Fruit fly (Drosophila melanogaster) whole organism, embryonic: ENCODE measurements around the gene Acat1.

ENCODE experiments used
- Abd-B ChIP-seq: fragments of 200-800 bp; sonication (Bioruptor generic); optimal IDR thresholded peaks from 2 replicates; lab custom pipeline; 2018; ENCODE audit warnings: missing biosample characterization, mild to moderate bottlenecking, missing genetic modification characterization, moderate library complexity
- Ada2b ChIP-seq: fragments of 200-800 bp; sonication (Bioruptor generic); IDR thresholded peaks from 2 replicates; pipeline ENCODE4 v1.3.6; 2022; ENCODE audit warnings: missing biosample characterization, missing genetic modification characterization
- CG10209 ChIP-seq: fragments of 200-800 bp; sonication (Bioruptor generic); optimal IDR thresholded peaks from 3 replicates; lab custom pipeline; 2017; ENCODE audit warnings: missing biosample characterization, mild to moderate bottlenecking, missing genetic modification characterization, missing genetic modification reagents
- CG11093 ChIP-seq: fragments of 200-800 bp; sonication (Bioruptor generic); IDR thresholded peaks from 3 replicates; pipeline ENCODE4 v1.3.6; 2022; ENCODE audit warnings: missing biosample characterization, missing genetic modification characterization
- CG11398 ChIP-seq: fragments of 200-800 bp; sonication (Bioruptor generic); optimal IDR thresholded peaks from 2 replicates; lab custom pipeline; 2016; ENCODE audit warnings: missing biosample characterization, missing genetic modification characterization
- CG12155 ChIP-seq: fragments of 200-800 bp; sonication (Bioruptor generic); optimal IDR thresholded peaks from 3 replicates; lab custom pipeline; 2016; ENCODE audit warnings: missing biosample characterization, missing genetic modification characterization
- CG13775 ChIP-seq: fragments of 200-800 bp; sonication (Bioruptor generic); optimal IDR thresholded peaks from 3 replicates; lab custom pipeline; 2017; ENCODE audit warnings: missing biosample characterization, mild to moderate bottlenecking, missing genetic modification characterization
- CG1832 ChIP-seq: fragments of 200-800 bp; sonication (Bioruptor generic); optimal IDR thresholded peaks from 2 replicates; lab custom pipeline; 2017; ENCODE audit warnings: missing biosample characterization, mild to moderate bottlenecking, missing genetic modification characterization, inconsistent platforms
- CG2199 ChIP-seq: fragments of 200-800 bp; sonication (Bioruptor generic); IDR thresholded peaks from 3 replicates; pipeline ENCODE4 v1.3.6; 2022; ENCODE audit warnings: missing biosample characterization, missing genetic modification characterization
- CG32772 ChIP-seq: fragments of 200-800 bp; sonication (Bioruptor generic); IDR thresholded peaks from 2 replicates; pipeline ENCODE4 v1.3.6; 2022; ENCODE audit warnings: missing biosample characterization, missing genetic modification characterization
- CG33213 ChIP-seq: fragments of 200-800 bp; sonication (Bioruptor generic); optimal IDR thresholded peaks from 3 replicates; lab custom pipeline; 2016; ENCODE audit warnings: missing biosample characterization, missing genetic modification characterization
- CG34422 ChIP-seq: fragments of 200-800 bp; sonication (Bioruptor generic); IDR thresholded peaks from 3 replicates; pipeline ENCODE4 v1.3.6; 2022; ENCODE audit warnings: missing biosample characterization, missing genetic modification characterization
- CG7786 ChIP-seq: fragments of 200-800 bp; sonication (Bioruptor generic); optimal IDR thresholded peaks from 2 replicates; lab custom pipeline; 2016; ENCODE audit warnings: missing biosample characterization, missing genetic modification characterization
- CG8924 ChIP-seq: fragments of 200-800 bp; optimal IDR thresholded peaks from 3 replicates; lab custom pipeline; 2019; ENCODE audit warnings: missing biosample characterization, mild to moderate bottlenecking, missing genetic modification characterization, moderate library complexity
- CG9215 ChIP-seq: fragments of 200-800 bp; sonication (Bioruptor generic); IDR thresholded peaks from 2 replicates; pipeline ENCODE4 v1.3.6; 2022; ENCODE audit warnings: missing biosample characterization, missing genetic modification characterization
- CG9797 ChIP-seq: fragments of 200-800 bp; sonication (Bioruptor generic); optimal IDR thresholded peaks from 3 replicates; lab custom pipeline; 2018; ENCODE audit warnings: missing biosample characterization, mild to moderate bottlenecking, missing genetic modification characterization
- Deaf1 ChIP-seq: fragments of 200-800 bp; optimal IDR thresholded peaks from 3 replicates; lab custom pipeline; 2019; ENCODE audit warnings: missing biosample characterization, mild to moderate bottlenecking, missing genetic modification characterization, moderate library complexity
- Doc3 ChIP-seq: fragments of 200-800 bp; sonication (Bioruptor generic); IDR thresholded peaks from 3 replicates; pipeline ENCODE4 v1.3.6; 2022; ENCODE audit warnings: missing biosample characterization, missing genetic modification characterization; ENCODE audit not compliant: partially characterized antibody
- Gug ChIP-seq: fragments of 200-800 bp; sonication (Bioruptor generic); IDR thresholded peaks from 4 replicates; pipeline ENCODE4 v1.3.6; 2022; ENCODE audit warnings: missing biosample characterization, missing genetic modification characterization
- HLHmδ ChIP-seq: fragments of 200-800 bp; sonication (Bioruptor generic); optimal IDR thresholded peaks from 2 replicates; lab custom pipeline; 2018; ENCODE audit warnings: missing biosample characterization, mild to moderate bottlenecking, missing genetic modification characterization, moderate library complexity
- MBD-R2 ChIP-seq: fragments of 200-800 bp; sonication (Bioruptor generic); IDR thresholded peaks from 2 replicates; pipeline ENCODE4 v1.3.6; 2022; ENCODE audit warnings: missing biosample characterization, missing genetic modification characterization
- MESR4 ChIP-seq: fragments of 200-800 bp; sonication (Bioruptor generic); optimal IDR thresholded peaks from 2 replicates; lab custom pipeline; 2018; ENCODE audit warnings: missing biosample characterization, mild to moderate bottlenecking, missing genetic modification characterization, moderate library complexity
- Mes4 ChIP-seq: fragments of 200-800 bp; sonication (Bioruptor generic); optimal IDR thresholded peaks from 2 replicates; lab custom pipeline; 2016; ENCODE audit warnings: missing biosample characterization, missing genetic modification characterization
- NC2α ChIP-seq: fragments of 200-800 bp; sonication (Bioruptor generic); optimal IDR thresholded peaks from 2 replicates; lab custom pipeline; 2016; ENCODE audit warnings: missing biosample characterization, missing genetic modification characterization
- NfI ChIP-seq: fragments of 200-800 bp; sonication (Bioruptor generic); optimal IDR thresholded peaks from 3 replicates; lab custom pipeline; 2018; ENCODE audit warnings: missing biosample characterization, mild to moderate bottlenecking, missing genetic modification characterization, moderate library complexity
- Scr ChIP-seq: fragments of 200-800 bp; sonication (Bioruptor generic); IDR thresholded peaks from 2 replicates; pipeline ENCODE4 v1.3.6; 2022; ENCODE audit warnings: missing biosample characterization, missing genetic modification characterization; ENCODE audit not compliant: partially characterized antibody
- Six4 ChIP-seq: fragments of 200-800 bp; sonication (Bioruptor generic); optimal IDR thresholded peaks from 2 replicates; lab custom pipeline; 2016; ENCODE audit warnings: missing biosample characterization, missing genetic modification characterization
- Sry-β ChIP-seq: fragments of 200-800 bp; sonication (Bioruptor generic); optimal IDR thresholded peaks from 2 replicates; lab custom pipeline; 2018; ENCODE audit warnings: missing biosample characterization, mild to moderate bottlenecking, missing genetic modification characterization, moderate library complexity
- Sry-δ ChIP-seq: fragments of 200-800 bp; sonication (Bioruptor generic); optimal IDR thresholded peaks from 2 replicates; lab custom pipeline; 2016; ENCODE audit warnings: missing biosample characterization, missing genetic modification characterization
- amos ChIP-seq: fragments of 200-800 bp; sonication (Bioruptor generic); IDR thresholded peaks from 2 replicates; pipeline ENCODE4 v1.3.6; 2022; ENCODE audit warnings: missing biosample characterization, missing genetic modification characterization; ENCODE audit not compliant: partially characterized antibody
- ap ChIP-seq: fragments of 200-800 bp; sonication (Bioruptor generic); IDR thresholded peaks from 2 replicates; pipeline ENCODE4 v1.3.6; 2022; ENCODE audit warnings: missing biosample characterization, missing genetic modification characterization
- cas ChIP-seq: fragments of 200-800 bp; sonication (Bioruptor generic); IDR thresholded peaks from 2 replicates; pipeline ENCODE4 v1.3.6; 2022; ENCODE audit warnings: missing biosample characterization, missing genetic modification characterization
- chif ChIP-seq, 2 experiments: fragments of 200-800 bp; sonication (Bioruptor generic); optimal IDR thresholded peaks; 3 replicates each; lab custom pipeline; 2016; ENCODE audit warnings: missing biosample characterization in 2 of 2, missing genetic modification characterization in 2 of 2
- crp ChIP-seq, 2 experiments: fragments of 200-800 bp; sonication (Bioruptor generic); optimal IDR thresholded peaks; 2 replicates in 1 of 2; 3 replicates in 1 of 2; lab custom pipeline; 2017; ENCODE audit warnings: missing biosample characterization in 2 of 2, missing genetic modification characterization in 2 of 2, mild to moderate bottlenecking in 1 of 2, moderate library complexity in 1 of 2
- ems ChIP-seq: fragments of 200-800 bp; sonication (Bioruptor generic); optimal IDR thresholded peaks from 3 replicates; lab custom pipeline; 2016; ENCODE audit warnings: missing biosample characterization, missing genetic modification characterization
- eyg ChIP-seq: fragments of 200-800 bp; sonication (Bioruptor generic); optimal IDR thresholded peaks from 3 replicates; lab custom pipeline; 2016; ENCODE audit warnings: missing biosample characterization, missing genetic modification characterization
- ftz-f1 ChIP-seq: fragments of 200-800 bp; sonication (Bioruptor generic); optimal IDR thresholded peaks from 2 replicates; lab custom pipeline; 2016; ENCODE audit warnings: missing biosample characterization, missing genetic modification characterization
- hkb ChIP-seq, 2 experiments: fragments of 200-800 bp in 1 of 2; fragments of >200 bp in 1 of 2; sonication (Bioruptor generic) in 1 of 2; IDR thresholded peaks in 1 of 2; optimal IDR thresholded peaks in 1 of 2; 2 replicates each; pipeline versions ENCODE4 v1.3.6 to Lab custom; 2017 to 2022; ENCODE audit warnings: missing biosample characterization in 1 of 2, missing genetic modification characterization in 1 of 2
- jumu ChIP-seq: fragments of 200-800 bp; sonication (Bioruptor generic); optimal IDR thresholded peaks from 3 replicates; lab custom pipeline; 2016; ENCODE audit warnings: missing biosample characterization, missing genetic modification characterization
- lmd ChIP-seq: fragments of 200-800 bp; sonication (Bioruptor generic); IDR thresholded peaks from 2 replicates; pipeline ENCODE4 v1.3.6; 2022; ENCODE audit warnings: missing biosample characterization, missing genetic modification characterization
- mirr ChIP-seq: fragments of 200-800 bp; sonication (Bioruptor generic); optimal IDR thresholded peaks from 3 replicates; lab custom pipeline; 2018; ENCODE audit warnings: missing biosample characterization, mild to moderate bottlenecking, missing genetic modification characterization
- rib ChIP-seq: fragments of 200-800 bp; sonication (Bioruptor generic); IDR thresholded peaks from 2 replicates; pipeline ENCODE4 v1.3.6; 2022; ENCODE audit warnings: missing biosample characterization, missing genetic modification characterization
- sima ChIP-seq: fragments of 200-800 bp; sonication (Bioruptor generic); optimal IDR thresholded peaks from 2 replicates; lab custom pipeline; 2016; ENCODE audit warnings: missing biosample characterization, missing genetic modification characterization
- stwl ChIP-seq: fragments of 200-800 bp; sonication (Bioruptor generic); optimal IDR thresholded peaks from 3 replicates; lab custom pipeline; 2018; ENCODE audit warnings: missing biosample characterization, mild to moderate bottlenecking, missing genetic modification characterization, moderate library complexity
- tgo ChIP-seq: fragments of 200-800 bp; sonication (Bioruptor generic); IDR thresholded peaks from 3 replicates; pipeline ENCODE4 v1.3.6; 2022; ENCODE audit warnings: missing biosample characterization, missing genetic modification characterization
- tio ChIP-seq: fragments of 200-800 bp; sonication (Bioruptor generic); optimal IDR thresholded peaks from 2 replicates; lab custom pipeline; 2017; ENCODE audit warnings: missing biosample characterization, missing genetic modification characterization, inconsistent platforms
- tup ChIP-seq: fragments of 200-800 bp; sonication (Bioruptor generic); optimal IDR thresholded peaks from 2 replicates; lab custom pipeline; 2016; ENCODE audit warnings: missing biosample characterization, mild to moderate bottlenecking, missing genetic modification characterization, moderate library complexity
- vvl ChIP-seq: fragments of 200-800 bp; sonication (Bioruptor generic); IDR thresholded peaks from 2 replicates; pipeline ENCODE4 v1.3.6; 2022; ENCODE audit warnings: missing biosample characterization, missing genetic modification characterization

Gene Acat1

DNA sequence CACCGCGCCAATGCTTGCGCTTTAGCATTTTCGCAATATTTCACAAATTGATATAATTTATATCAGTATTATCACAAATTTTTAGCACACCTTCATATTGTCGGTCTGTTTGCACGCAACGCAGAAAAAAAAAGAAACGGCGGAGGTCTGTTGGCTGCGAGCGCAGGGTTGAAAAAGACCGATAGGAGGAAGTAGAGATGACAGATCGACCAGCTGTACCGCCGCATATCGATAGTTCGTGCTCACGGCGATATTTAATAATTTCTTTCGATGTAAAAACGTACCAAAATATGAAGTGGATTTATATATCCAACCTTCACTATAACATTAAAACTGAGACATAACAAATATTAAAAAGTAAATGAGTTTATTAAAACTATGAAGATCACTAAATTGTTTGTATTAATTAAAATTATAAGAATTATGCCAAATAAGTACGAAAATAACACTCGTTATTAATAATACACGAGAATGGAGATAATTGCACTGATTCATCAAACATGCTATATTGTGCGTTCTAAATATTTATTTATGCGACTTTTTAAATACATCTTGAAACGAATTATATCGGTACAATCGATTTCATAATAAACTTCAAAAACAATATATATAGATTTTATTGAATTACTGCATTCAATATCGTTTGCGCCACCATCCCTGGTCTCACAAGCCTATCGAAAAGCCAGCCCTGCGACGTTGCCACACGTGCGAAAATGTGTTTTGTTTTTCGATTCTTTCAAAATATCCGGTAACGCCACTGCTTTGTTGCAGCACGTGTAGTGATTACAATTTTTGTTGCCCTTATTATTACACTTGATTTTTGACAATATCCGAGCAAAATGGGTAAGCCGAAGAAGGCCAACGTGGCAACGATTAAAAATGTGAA lies 12.8 kb upstream of the Acat1 start, which contains the start of the genes RpS6 and bys (continued):
- TF ChIP-seq jumu (GFP tag; lab: Kevin White, UChicago) (no peak), MESR4 (GFP tag; lab: Kevin White, UChicago) (peak; percentile 93), Mes4 (GFP tag; lab: Kevin White, UChicago) (peak; percentile 64), CG10209 (GFP tag; lab: Kevin White, UChicago) (peak; percentile 43), CG8924 (tag; lab: Kevin White, UChicago) (peak; percentile 3), CG1832 (GFP tag; lab: Kevin White, UChicago) (no peak), Scr (GFP tag; lab: Robert Waterston, UW) (peak; percentile 88), mirr (GFP tag; lab: Kevin White, UChicago) (peak; percentile 31), CG9215 (GFP tag; lab: Robert Waterston, UW) (no peak; the same call in 1 of the 2 replicates), NC2α (GFP tag; lab: Kevin White, UChicago) (no peak), ems (GFP tag; lab: Kevin White, UChicago) (no peak), tup (GFP tag; lab: Kevin White, UChicago) (peak; percentile 27), CG11093 (GFP tag; lab: Robert Waterston, UW) (no peak), hkb (optimal IDR thresholded peaks at IDR 0.05; lab: Kevin White, UChicago) (no peak), hkb (GFP tag; IDR thresholded peaks at IDR 0.05; lab: Robert Waterston, UW) (peak; percentile 35; the same call in 1 of the 2 replicates), crp (GFP tag; optimal IDR thresholded peaks at IDR 0.05; lab: Kevin White, UChicago) (peak in 1 of 2 experiments; percentile 65), sima (GFP tag; lab: Kevin White, UChicago) (no peak), tgo (GFP tag; lab: Robert Waterston, UW) (peak; percentile 29; the same call in 1 of the 3 replicates), chif (GFP tag; optimal IDR thresholded peaks at IDR 0.05; lab: Kevin White, UChicago) (peak in 1 of 2 experiments; percentile 8), Gug (GFP tag; lab: Robert Waterston, UW) (peak; percentile 69), ftz-f1 (no peak), rib (GFP tag; lab: Robert Waterston, UW) (peak; percentile 60; the same call in 1 of the 2 replicates), vvl (GFP tag; lab: Robert Waterston, UW) (peak; percentile 31; the same call in 1 of the 2 replicates), CG33213 (GFP tag; lab: Kevin White, UChicago) (peak; percentile 26), Sry-β (GFP tag; lab: Kevin White, UChicago) (peak; percentile 16), Doc3 (GFP tag; lab: Robert Waterston, UW) (peak; percentile 71; the same call in 2 of the 3 replicates), Ada2b (GFP tag; lab: Robert Waterston, UW) (peak; percentile 40; the same call in 1 of the 2 replicates), eyg (GFP tag; lab: Kevin White, UChicago) (peak; percentile 6), MBD-R2 (GFP tag; lab: Robert Waterston, UW) (peak; percentile 38), Abd-B (GFP tag; lab: Kevin White, UChicago) (peak; percentile 13), CG12155 (GFP tag; lab: Kevin White, UChicago) (peak; percentile 16), stwl (tag; lab: Kevin White, UChicago) (peak; percentile 23), cas (GFP tag; lab: Robert Waterston, UW) (no peak), lmd (peak; percentile 30; the same call in 1 of the 2 replicates), Deaf1 (tag; lab: Kevin White, UChicago) (no peak), HLHmδ (peak; percentile 76), CG11398 (GFP tag; lab: Kevin White, UChicago) (no peak), CG13775 (GFP tag; lab: Kevin White, UChicago) (peak; percentile 66), amos (GFP tag; lab: Robert Waterston, UW) (peak; percentile 92), CG2199 (peak; percentile 79; the same call in 1 of the 3 replicates), NfI (GFP tag; lab: Kevin White, UChicago) (peak; percentile 72), Six4 (GFP tag; lab: Kevin White, UChicago) (no peak), CG34422 (peak; percentile 51), CG9797 (GFP tag; lab: Kevin White, UChicago) (no peak), CG32772 (GFP tag; lab: Robert Waterston, UW) (peak; percentile 58), tio (no peak), ap (no peak), CG7786 (GFP tag; lab: Kevin White, UChicago) (no peak), Sry-δ (peak; percentile 78)
